Fruit fly (Drosophila melanogaster): ENCODE measurements around the gene CG9953.

The CG9953 gene

dm6 chr3L:7008351-7008750 lies 38.9 kb downstream of the CG9953 start (continued):
- TF ChIP-seq CG2202 (tag; optimal IDR thresholded peaks at IDR 0.05) = peak; percentile 50
- peak; percentile 74 for TF ChIP-seq Nf-YC (tag; optimal IDR thresholded peaks at IDR 0.05)
- TF ChIP-seq fru (optimal IDR thresholded peaks at IDR 0.05) = no peak
- TF ChIP-seq cad (GFP tag; optimal IDR thresholded peaks at IDR 0.05) = no peak
- peak; percentile 61 for TF ChIP-seq Oaz (GFP tag; IDR thresholded peaks at IDR 0.05)
- peak; percentile 62 for TF ChIP-seq CG32772 (GFP tag; IDR thresholded peaks at IDR 0.05)
- peak; percentile 78 for TF ChIP-seq tin (GFP tag; optimal IDR thresholded peaks at IDR 0.05)
- TF ChIP-seq CG4282 (GFP tag; optimal IDR thresholded peaks at IDR 0.05) = no peak
- peak; percentile 96 for TF ChIP-seq nmo (GFP tag; optimal IDR thresholded peaks at IDR 0.05)
- no peak for TF ChIP-seq ranshi (GFP tag; IDR thresholded peaks at IDR 0.05)
- no peak for TF ChIP-seq CG10321 (GFP tag; IDR thresholded peaks at IDR 0.05)
- TF ChIP-seq CG3847 (GFP tag; IDR thresholded peaks at IDR 0.05) = peak; percentile 41; the same call in 1 of the 2 replicates
- TF ChIP-seq slp2 (GFP tag; optimal IDR thresholded peaks at IDR 0.05) = peak; percentile 32
- no peak for TF ChIP-seq zen2 (GFP tag; IDR thresholded peaks at IDR 0.05; ENCODE audit: partially characterized antibody)
- peak; percentile 90 for TF ChIP-seq Abd-B (GFP tag; optimal IDR thresholded peaks at IDR 0.05)
- TF ChIP-seq CG16815 (GFP tag; optimal IDR thresholded peaks at IDR 0.05) = peak; percentile 63
- no peak for TF ChIP-seq aop (GFP tag; IDR thresholded peaks at IDR 0.05)
- TF ChIP-seq CG18619 (GFP tag; optimal IDR thresholded peaks at IDR 0.05) = peak; percentile 79
- peak; percentile 51 for TF ChIP-seq Side (GFP tag; optimal IDR thresholded peaks at IDR 0.05)
- TF ChIP-seq ken (GFP tag; IDR thresholded peaks at IDR 0.05) = no peak
- peak; percentile 42 for TF ChIP-seq eyg (GFP tag; optimal IDR thresholded peaks at IDR 0.05)
- TF ChIP-seq her (GFP tag; optimal IDR thresholded peaks at IDR 0.05) = no peak
- TF ChIP-seq CG9817 (tag; optimal IDR thresholded peaks at IDR 0.05) = peak; percentile 70
- peak; percentile 59 for TF ChIP-seq CG5245 (GFP tag; optimal IDR thresholded peaks at IDR 0.05)
- TF ChIP-seq dysf (GFP tag; IDR thresholded peaks at IDR 0.05) = peak; percentile 89
- TF ChIP-seq CkIIα-i1 (GFP tag; IDR thresholded peaks at IDR 0.05) = no peak
- peak; percentile 66 for TF ChIP-seq Jarid2 (GFP tag; optimal IDR thresholded peaks at IDR 0.05)
- TF ChIP-seq abd-A (tag; optimal IDR thresholded peaks at IDR 0.05) = no peak
- peak; percentile 81 for TF ChIP-seq CG6689 (GFP tag; IDR thresholded peaks at IDR 0.05)
- peak; percentile 18 for TF ChIP-seq CG8089 (GFP tag; optimal IDR thresholded peaks at IDR 0.05)
- no peak for TF ChIP-seq Myb (GFP tag; optimal IDR thresholded peaks at IDR 0.05)
- peak; percentile 67 for TF ChIP-seq Ets65A (GFP tag)
- TF ChIP-seq jigr1 (GFP tag; IDR thresholded peaks at IDR 0.05) = peak; percentile 58; the same call in 1 of the 3 replicates
- TF ChIP-seq tup (GFP tag; optimal IDR thresholded peaks at IDR 0.05) = no peak
- TF ChIP-seq da (GFP tag; optimal IDR thresholded peaks at IDR 0.05) = no peak
- peak; percentile 10 for TF ChIP-seq CG1603 (tag; optimal IDR thresholded peaks at IDR 0.05)
- TF ChIP-seq D19B (GFP tag; optimal IDR thresholded peaks at IDR 0.05) = peak; percentile 27
- TF ChIP-seq CG31441 (GFP tag; IDR thresholded peaks at IDR 0.05) = peak; percentile 94
- peak; percentile 55; the same call in 1 of the 2 replicates for TF ChIP-seq gt (GFP tag; IDR thresholded peaks at IDR 0.05)
- TF ChIP-seq eve (GFP tag; optimal IDR thresholded peaks at IDR 0.05) = peak in 1 of 2 experiments; percentile 89
- peak; percentile 73 for TF ChIP-seq ttk (GFP tag; IDR thresholded peaks at IDR 0.05)
- TF ChIP-seq CG12071 (GFP tag; optimal IDR thresholded peaks at IDR 0.05) = peak; percentile 19
- TF ChIP-seq CG3163 (GFP tag; optimal IDR thresholded peaks at IDR 0.05) = no peak
- TF ChIP-seq CG11695 (GFP tag; IDR thresholded peaks at IDR 0.05) = peak; percentile 82; the same call in 1 of the 3 replicates
- peak; percentile 52; the same call in 2 of the 3 replicates for TF ChIP-seq ase (GFP tag; IDR thresholded peaks at IDR 0.05)
- peak; percentile 93 for TF ChIP-seq CG10979 (tag; optimal IDR thresholded peaks at IDR 0.05)
- TF ChIP-seq Eip74EF (GFP tag; optimal IDR thresholded peaks at IDR 0.05) = peak in 1 of 2 experiments; percentile 94
- TF ChIP-seq ERR (GFP tag; optimal IDR thresholded peaks at IDR 0.05) = no peak
- peak; percentile 15 for TF ChIP-seq CG1792 (GFP tag; optimal IDR thresholded peaks at IDR 0.05)
- no peak for TF ChIP-seq Tbp (GFP tag; optimal IDR thresholded peaks at IDR 0.05)
- TF ChIP-seq CG17385 (GFP tag; optimal IDR thresholded peaks at IDR 0.05) = peak; percentile 86
- peak; percentile 52 for TF ChIP-seq psq (GFP tag; optimal IDR thresholded peaks at IDR 0.05)

All from whole organism, embryonic.